Fruit fly (Drosophila melanogaster): Measurements from ENCODE around the gene CG32204.

DNA sequence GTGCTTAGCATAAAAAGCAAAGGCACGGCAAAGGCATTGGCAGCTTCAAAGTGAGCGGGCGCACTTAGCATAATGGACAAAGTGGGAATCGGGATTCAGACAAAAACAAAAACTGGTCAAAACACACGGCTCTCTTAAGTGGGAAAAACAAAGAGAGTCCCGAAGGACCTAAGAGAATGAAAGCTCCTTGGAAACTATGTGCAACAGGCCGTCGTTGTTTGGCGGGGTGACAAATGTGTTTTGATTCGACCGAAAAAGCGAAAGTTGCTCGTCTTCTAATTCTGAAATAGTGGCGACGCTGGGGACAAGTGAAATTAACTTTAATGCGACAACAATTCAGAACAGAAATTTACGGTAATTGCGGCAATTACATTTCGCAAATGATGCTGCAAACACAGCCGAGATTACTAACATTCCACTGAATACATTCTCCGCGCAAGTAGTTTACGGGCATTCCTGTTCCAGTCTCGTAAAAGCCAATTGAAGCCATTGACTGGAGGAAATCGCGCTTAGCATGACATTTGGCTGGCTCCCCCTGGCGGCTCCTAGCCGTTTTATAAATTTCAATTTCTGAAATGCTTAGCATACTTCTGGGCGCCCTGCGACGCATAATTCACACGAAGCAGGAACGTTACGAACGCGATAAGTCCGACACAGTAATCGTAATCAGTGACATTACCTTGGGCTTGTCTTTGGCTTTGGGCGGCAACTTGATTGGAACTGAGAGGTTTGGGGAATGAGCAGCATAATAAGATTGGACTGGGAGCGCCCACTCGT lies 22.5 kb upstream of the CG32204 start:
- TF ChIP-seq GATAd (GFP tag; optimal IDR thresholded peaks at IDR 0.05) (no peak), brk (GFP tag; optimal IDR thresholded peaks at IDR 0.05) (no peak), fru (GFP tag; optimal IDR thresholded peaks at IDR 0.05) (no peak), Rel (GFP tag; optimal IDR thresholded peaks at IDR 0.05) (no peak), Rel (tag; optimal IDR thresholded peaks at IDR 0.05) (no peak), OdsH (GFP tag; optimal IDR thresholded peaks at IDR 0.05) (no peak), CrebA (GFP tag; optimal IDR thresholded peaks at IDR 0.05; ENCODE audit: borderline replicate concordance) (no peak), dl (GFP tag; optimal IDR thresholded peaks at IDR 0.05; ENCODE audit: insufficient read depth in 1 of 2, partially characterized antibody in 2 of 2) (no peak), pan (optimal IDR thresholded peaks at IDR 0.05) (no peak), sage (GFP tag; optimal IDR thresholded peaks at IDR 0.05) (no peak), jim (GFP tag; optimal IDR thresholded peaks at IDR 0.05) (no peak), Hnf4 (GFP tag; optimal IDR thresholded peaks at IDR 0.05) (no peak), woc (GFP tag; optimal IDR thresholded peaks at IDR 0.05) (no peak), rgr (GFP tag; optimal IDR thresholded peaks at IDR 0.05) (no peak), HLH106 (tag; optimal IDR thresholded peaks at IDR 0.05) (no peak)

All from whole organism, wandering third instar larva.